Fruit fly (Drosophila melanogaster) whole organism, wandering third instar larva: ENCODE results near the gene CG42240.

ENCODE experiments used
- CrebA ChIP-seq: fragments of 200-800 bp; sonication (Bioruptor generic); optimal IDR thresholded peaks from 2 replicates; lab custom pipeline; 2016; ENCODE audit warnings: missing biosample characterization, mild to moderate bottlenecking, missing genetic modification characterization, borderline replicate concordance
- Myc ChIP-seq: fragments of >200 bp; optimal IDR thresholded peaks from 2 replicates; lab custom pipeline; 2017
- Sp1 ChIP-seq: fragments of 200-800 bp; sonication (Bioruptor generic); optimal IDR thresholded peaks from 3 replicates; lab custom pipeline; 2019; ENCODE audit warnings: missing biosample characterization, mild to moderate bottlenecking, missing genetic modification characterization, moderate library complexity
- fru ChIP-seq: fragments of 200-800 bp; sonication (Bioruptor generic); optimal IDR thresholded peaks from 3 replicates; lab custom pipeline; 2016; ENCODE audit warnings: missing biosample characterization, mild to moderate bottlenecking, missing genetic modification characterization
- h ChIP-seq: fragments of 200-800 bp; sonication (Bioruptor generic); optimal IDR thresholded peaks from 3 replicates; lab custom pipeline; 2016; ENCODE audit warnings: missing biosample characterization, mild to moderate bottlenecking, missing genetic modification characterization
- pan ChIP-seq: fragments of >200 bp; optimal IDR thresholded peaks from 2 replicates; lab custom pipeline; 2017
- psq ChIP-seq: fragments of 200-800 bp; sonication (Bioruptor generic); optimal IDR thresholded peaks from 3 replicates; lab custom pipeline; 2017; ENCODE audit warnings: missing biosample characterization, mild to moderate bottlenecking, missing genetic modification characterization, moderate library complexity
- rgr ChIP-seq: fragments of 200-800 bp; sonication (Bioruptor generic); optimal IDR thresholded peaks from 3 replicates; lab custom pipeline; 2016; ENCODE audit warnings: missing biosample characterization, mild to moderate bottlenecking, missing genetic modification characterization

- TF ChIP-seq pan (lab: Kevin White, UChicago) (no peak), Myc (lab: Kevin White, UChicago) (no peak), psq (GFP tag; lab: Kevin White, UChicago) (no peak), h (GFP tag; lab: Kevin White, UChicago) (no peak), rgr (GFP tag; lab: Kevin White, UChicago) (no peak), CrebA (GFP tag; lab: Kevin White, UChicago) (no peak), fru (GFP tag; lab: Kevin White, UChicago) (no peak), Sp1 (GFP tag; lab: Kevin White, UChicago) (no peak)
Observed at dm6 chrX:6376748-6377147, 46.1 kb downstream of the CG42240 start.
